Fruit fly (Drosophila melanogaster) S2 (cell line): ENCODE results near the gene Ubr3.

ENCODE experiments used
- CG8478 ChIP-seq: fragments of >200 bp; optimal IDR thresholded peaks from 2 replicates; lab custom pipeline; 2018
- CTCF ChIP-seq, 2 experiments: fragments of >200 bp; optimal IDR thresholded peaks; 2 replicates each; lab custom pipeline; 2018

DNA sequence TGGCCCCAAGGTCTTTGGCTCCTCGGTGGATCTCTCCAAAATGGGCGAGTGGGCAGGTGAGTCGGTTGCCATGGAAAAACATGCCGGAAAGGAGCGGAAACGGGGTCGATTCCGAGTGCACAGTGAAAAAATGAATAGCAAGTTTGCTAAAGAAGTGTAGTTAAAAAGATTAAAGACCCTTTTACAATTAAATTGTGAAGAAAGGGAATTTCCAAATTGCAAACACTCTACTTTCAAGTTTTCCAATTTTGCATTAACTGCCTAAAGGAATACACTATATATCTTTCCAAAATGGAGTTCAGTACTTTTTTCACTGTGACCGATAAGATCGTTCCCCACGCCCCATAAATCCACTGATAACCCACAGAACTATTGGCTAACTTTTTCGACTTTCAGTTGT lies 26.2 kb upstream of the Ubr3 start:
- no peak for TF ChIP-seq CG8478
- no peak for TF ChIP-seq CTCF (optimal IDR thresholded peaks at IDR 0.05; lab: Kevin White, UChicago)
